Fruit fly (Drosophila melanogaster): Measurements from ENCODE around the gene Nepl6.
A peak's percentile ranks its signal among the peaks of the same experiment; 100 is the strongest.

The Nepl6 gene

DNA sequence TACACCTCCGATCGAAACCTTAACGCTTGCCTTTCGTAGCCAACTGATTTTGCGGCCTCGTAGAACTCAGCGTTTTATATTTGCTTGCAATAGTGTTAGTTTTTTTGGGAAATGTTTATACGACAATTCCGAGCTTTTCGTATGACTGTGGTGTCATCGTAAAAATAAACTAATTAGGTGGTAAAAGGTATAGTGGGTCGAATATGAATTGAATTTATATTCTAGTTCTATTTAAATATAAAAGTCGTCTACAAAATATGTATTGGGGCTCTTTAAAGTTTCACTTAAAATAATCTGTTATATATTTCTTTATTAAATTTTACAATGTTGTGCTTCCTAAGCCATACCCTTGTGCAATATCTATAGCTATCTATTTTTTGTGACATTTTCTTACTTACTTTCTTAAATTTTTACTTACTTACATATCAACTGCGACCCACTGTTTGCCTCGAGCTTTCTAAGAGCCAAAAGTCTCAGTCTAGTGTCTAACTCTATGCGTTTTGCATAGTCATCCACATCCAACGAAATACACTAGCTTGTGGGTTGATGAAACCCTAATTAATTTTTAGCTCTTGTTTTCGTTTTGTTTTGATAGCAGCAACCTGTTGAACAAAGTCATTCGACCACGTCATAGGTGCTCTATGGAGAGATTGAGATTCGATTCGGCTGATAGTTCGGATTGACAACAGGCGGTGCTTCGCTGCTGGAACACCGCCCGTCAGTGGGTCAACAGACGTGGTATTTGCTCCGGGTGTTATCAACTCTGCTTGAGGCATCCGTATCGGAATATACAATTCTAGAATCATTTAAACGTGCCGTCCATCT lies 34.1 kb downstream of the Nepl6 start, which contains the start of gene CG9498 (continued):
- TF ChIP-seq CG13894 (tag; optimal IDR thresholded peaks at IDR 0.05) (peak; percentile 92), Elba2 (GFP tag; optimal IDR thresholded peaks at IDR 0.05) (no peak), CG3995 (GFP tag; optimal IDR thresholded peaks at IDR 0.05) (peak; percentile 50), B-H1 (GFP tag; IDR thresholded peaks at IDR 0.05) (peak; percentile 75), CG14667 (GFP tag; IDR thresholded peaks at IDR 0.05) (peak; percentile 67), Ssrp (tag; optimal IDR thresholded peaks at IDR 0.05) (peak; percentile 47), E2f1 (GFP tag; IDR thresholded peaks at IDR 0.05) (peak; percentile 77), mirr (GFP tag; optimal IDR thresholded peaks at IDR 0.05) (peak; percentile 81), ERR (GFP tag; optimal IDR thresholded peaks at IDR 0.05) (no peak), CG4707 (GFP tag; optimal IDR thresholded peaks at IDR 0.05) (no peak), lov (optimal IDR thresholded peaks at IDR 0.05) (no peak), lov (GFP tag; IDR thresholded peaks at IDR 0.05) (0 out of 3 replicates have a peak, but pooled peaks have one; percentile 45), gfzf (GFP tag; optimal IDR thresholded peaks at IDR 0.05) (no peak), unc-4 (GFP tag; IDR thresholded peaks at IDR 0.05; ENCODE audit: partially characterized antibody) (no peak), MESR4 (GFP tag; optimal IDR thresholded peaks at IDR 0.05) (no peak), D19A (tag; optimal IDR thresholded peaks at IDR 0.05) (peak; percentile 70), CG15073 (GFP tag; optimal IDR thresholded peaks at IDR 0.05) (no peak), ewg (GFP tag; optimal IDR thresholded peaks at IDR 0.05) (peak; percentile 36), HHEX (GFP tag; optimal IDR thresholded peaks at IDR 0.05) (peak; percentile 91), BEAF-32 (GFP tag; optimal IDR thresholded peaks at IDR 0.05) (no peak), Tbp (GFP tag; optimal IDR thresholded peaks at IDR 0.05) (no peak), CG3847 (GFP tag; IDR thresholded peaks at IDR 0.05) (peak; percentile 76), Dfd (GFP tag; optimal IDR thresholded peaks at IDR 0.05) (no peak), unpg (GFP tag; optimal IDR thresholded peaks at IDR 0.05) (peak; percentile 85), CG2120 (GFP tag; optimal IDR thresholded peaks at IDR 0.05) (peak; percentile 90), CG6765 (GFP tag; optimal IDR thresholded peaks at IDR 0.05) (peak; percentile 82), nerfin-2 (GFP tag; IDR thresholded peaks at IDR 0.05; ENCODE audit: partially characterized antibody) (no peak), CG12236 (GFP tag; optimal IDR thresholded peaks at IDR 0.05) (no peak), CG14860 (GFP tag; IDR thresholded peaks at IDR 0.05; ENCODE audit: partially characterized antibody) (no peak; the same call in 2 of the 3 replicates), jigr1 (GFP tag; IDR thresholded peaks at IDR 0.05) (peak; percentile 67; the same call in 2 of the 3 replicates), CG5180 (GFP tag; optimal IDR thresholded peaks at IDR 0.05) (peak; percentile 65), croc (GFP tag; conservative IDR thresholded peaks at IDR 0.05) (peak; percentile 55; the same call in 2 of the 3 replicates), CG17186 (GFP tag; optimal IDR thresholded peaks at IDR 0.05) (no peak), dmrt11E (tag; optimal IDR thresholded peaks at IDR 0.05) (no peak), HLH4C (GFP tag; IDR thresholded peaks at IDR 0.05; ENCODE audit: partially characterized antibody) (no peak), CG10979 (tag; optimal IDR thresholded peaks at IDR 0.05) (peak; percentile 62), CG7556 (GFP tag; optimal IDR thresholded peaks at IDR 0.05) (peak; percentile 90), CG11696 (GFP tag; IDR thresholded peaks at IDR 0.05) (peak; percentile 64), Hr78 (GFP tag; optimal IDR thresholded peaks at IDR 0.05) (no peak), vvl (GFP tag; IDR thresholded peaks at IDR 0.05) (peak; percentile 57), ap (GFP tag; IDR thresholded peaks at IDR 0.05) (peak; percentile 30; the same call in 1 of the 2 replicates), crc (GFP tag; optimal IDR thresholded peaks at IDR 0.05) (no peak), CG31224 (GFP tag; IDR thresholded peaks at IDR 0.05) (peak; percentile 82), sim (GFP tag; IDR thresholded peaks at IDR 0.05) (no peak), Doc3 (GFP tag; IDR thresholded peaks at IDR 0.05; ENCODE audit: partially characterized antibody) (no peak), tio (GFP tag; optimal IDR thresholded peaks at IDR 0.05) (peak; percentile 70), Ptx1 (GFP tag; IDR thresholded peaks at IDR 0.05) (peak; percentile 81), Atf3 (GFP tag; optimal IDR thresholded peaks at IDR 0.05) (no peak)

Data from whole organism, embryonic.